Fruit fly (Drosophila melanogaster) whole organism, embryonic: Measurements from ENCODE around the gene Sgs1.

Source experiments
- Antp ChIP-seq: fragments of 200-800 bp; sonication (Bioruptor generic); optimal IDR thresholded peaks from 3 replicates; lab custom pipeline; 2016; ENCODE audit warnings: missing biosample characterization, missing genetic modification characterization
- CG10274 ChIP-seq: fragments of 200-800 bp; sonication (Bioruptor generic); optimal IDR thresholded peaks from 3 replicates; lab custom pipeline; 2017; ENCODE audit warnings: missing biosample characterization, mild to moderate bottlenecking, missing genetic modification characterization
- CG10959 ChIP-seq: fragments of 200-800 bp; sonication (Bioruptor generic); IDR thresholded peaks from 2 replicates; pipeline ENCODE4 v1.3.6; 2022; ENCODE audit warnings: missing biosample characterization, missing genetic modification characterization
- CG11560 ChIP-seq: fragments of 200-800 bp; sonication (Bioruptor generic); IDR thresholded peaks from 3 replicates; pipeline ENCODE4 v1.3.6; 2022; ENCODE audit warnings: missing biosample characterization, missing genetic modification characterization
- CG11696 ChIP-seq: fragments of 200-800 bp; sonication (Bioruptor generic); IDR thresholded peaks from 2 replicates; pipeline ENCODE4 v1.3.6; 2022; ENCODE audit warnings: missing biosample characterization, missing genetic modification characterization
- CG14667 ChIP-seq: fragments of 200-800 bp; sonication (Bioruptor generic); IDR thresholded peaks from 2 replicates; pipeline ENCODE4 v1.3.6; 2022; ENCODE audit warnings: missing biosample characterization, missing genetic modification characterization
- CG16863 ChIP-seq: fragments of 200-800 bp; sonication (Bioruptor generic); optimal IDR thresholded peaks from 3 replicates; lab custom pipeline; 2016; ENCODE audit warnings: missing biosample characterization, missing genetic modification characterization
- CG18599 ChIP-seq: fragments of 200-800 bp; sonication (Bioruptor generic); optimal IDR thresholded peaks from 3 replicates; lab custom pipeline; 2017; ENCODE audit warnings: missing biosample characterization, missing genetic modification characterization, mild to moderate bottlenecking, moderate library complexity, missing genetic modification reagents
- CG18764 ChIP-seq: fragments of 200-800 bp; sonication (Bioruptor generic); optimal IDR thresholded peaks from 3 replicates; lab custom pipeline; 2016; ENCODE audit warnings: missing biosample characterization, missing genetic modification characterization
- CG2889 ChIP-seq: fragments of 200-800 bp; sonication (Bioruptor generic); IDR thresholded peaks from 3 replicates; pipeline ENCODE4 v1.3.6; 2022; ENCODE audit warnings: missing biosample characterization, missing genetic modification characterization
- CG3163 ChIP-seq: fragments of 200-800 bp; sonication (Bioruptor generic); optimal IDR thresholded peaks from 3 replicates; lab custom pipeline; 2016; ENCODE audit warnings: missing biosample characterization, missing genetic modification characterization
- CG3281 ChIP-seq: fragments of 200-800 bp; sonication (Bioruptor generic); optimal IDR thresholded peaks from 3 replicates; lab custom pipeline; 2017; ENCODE audit warnings: missing biosample characterization, mild to moderate bottlenecking, missing genetic modification characterization
- CG34422 ChIP-seq: fragments of 200-800 bp; sonication (Bioruptor generic); IDR thresholded peaks from 3 replicates; pipeline ENCODE4 v1.3.6; 2022; ENCODE audit warnings: missing biosample characterization, missing genetic modification characterization
- CG3726 ChIP-seq: fragments of 200-800 bp; sonication (Bioruptor generic); IDR thresholded peaks from 3 replicates; pipeline ENCODE4, ENCODE4 v1.3.6; 2022; ENCODE audit warnings: missing biosample characterization, missing genetic modification characterization
- CG8290 ChIP-seq, 3 experiments: fragments of 200-800 bp; sonication (Bioruptor generic); optimal IDR thresholded peaks; 2 replicates each; lab custom pipeline; 2016 to 2019; ENCODE audit warnings: missing biosample characterization in 3 of 3, missing genetic modification characterization in 3 of 3, mild to moderate bottlenecking in 2 of 3, moderate library complexity in 1 of 3
- Dbx ChIP-seq: fragments of 200-800 bp; sonication (Bioruptor generic); IDR thresholded peaks from 3 replicates; pipeline ENCODE4 v1.3.6; 2022; ENCODE audit warnings: missing biosample characterization, missing genetic modification characterization
- Deaf1 ChIP-seq: fragments of 200-800 bp; optimal IDR thresholded peaks from 3 replicates; lab custom pipeline; 2019; ENCODE audit warnings: missing biosample characterization, mild to moderate bottlenecking, missing genetic modification characterization, moderate library complexity
- Dp ChIP-seq: fragments of 200-800 bp; sonication (Bioruptor generic); optimal IDR thresholded peaks from 2 replicates; lab custom pipeline; 2018; ENCODE audit warnings: missing biosample characterization, mild to moderate bottlenecking, missing genetic modification characterization, moderate library complexity
- Ets65A ChIP-seq: fragments of 200-800 bp; sonication (Bioruptor generic); peaks from one replicate; lab custom pipeline; 2016; ENCODE audit warnings: missing biosample characterization, missing genetic modification characterization
- Hand ChIP-seq: fragments of 200-800 bp; sonication (Bioruptor generic); optimal IDR thresholded peaks from 2 replicates; lab custom pipeline; 2017; ENCODE audit warnings: mild to moderate bottlenecking, missing biosample characterization, missing genetic modification reagents, missing genetic modification characterization
- Hmx ChIP-seq: fragments of 200-800 bp; sonication (Bioruptor generic); optimal IDR thresholded peaks from 2 replicates; lab custom pipeline; 2016; ENCODE audit warnings: missing biosample characterization, missing genetic modification characterization
- Hr3 ChIP-seq: fragments of 200-800 bp; sonication (Bioruptor generic); optimal IDR thresholded peaks from 3 replicates; lab custom pipeline; 2016; ENCODE audit warnings: missing biosample characterization, missing genetic modification characterization
- Jarid2 ChIP-seq: fragments of 200-800 bp; sonication (Bioruptor generic); optimal IDR thresholded peaks from 3 replicates; lab custom pipeline; 2017; ENCODE audit warnings: mild to moderate bottlenecking, missing biosample characterization, missing genetic modification reagents, missing genetic modification characterization
- Med ChIP-seq: fragments of 200-800 bp; sonication (Bioruptor generic); peaks from one replicate; lab custom pipeline; 2016; ENCODE audit warnings: missing biosample characterization, missing genetic modification characterization, mild to moderate bottlenecking, inconsistent platforms, moderate library complexity
- Meics ChIP-seq: fragments of 200-800 bp; sonication (Bioruptor generic); optimal IDR thresholded peaks from 2 replicates; lab custom pipeline; 2017; ENCODE audit warnings: missing biosample characterization, mild to moderate bottlenecking, missing genetic modification characterization
- NK7.1 ChIP-seq: fragments of 200-800 bp; sonication (Bioruptor generic); optimal IDR thresholded peaks from 3 replicates; lab custom pipeline; 2016; ENCODE audit warnings: missing biosample characterization, missing genetic modification characterization
- abd-A ChIP-seq: fragments of 200-800 bp; sonication (Bioruptor generic); optimal IDR thresholded peaks from 3 replicates; lab custom pipeline; 2019; ENCODE audit warnings: missing biosample characterization, mild to moderate bottlenecking, missing genetic modification characterization, moderate library complexity
- ara ChIP-seq: fragments of 200-800 bp; sonication (Bioruptor generic); IDR thresholded peaks from 2 replicates; pipeline ENCODE4 v1.3.6; 2022; ENCODE audit warnings: missing biosample characterization, missing genetic modification characterization
- az2 ChIP-seq: fragments of 200-800 bp; sonication (Bioruptor generic); optimal IDR thresholded peaks from 3 replicates; lab custom pipeline; 2016; ENCODE audit warnings: missing biosample characterization, missing genetic modification characterization
- btn ChIP-seq: fragments of 200-800 bp; sonication (Bioruptor generic); optimal IDR thresholded peaks from 2 replicates; lab custom pipeline; 2016; ENCODE audit warnings: missing biosample characterization, missing genetic modification characterization
- caup ChIP-seq: fragments of 200-800 bp; sonication (Bioruptor generic); optimal IDR thresholded peaks from 3 replicates; lab custom pipeline; 2017; ENCODE audit warnings: missing biosample characterization, mild to moderate bottlenecking, missing genetic modification characterization, moderate library complexity; ENCODE audit not compliant: severe bottlenecking
- da ChIP-seq: fragments of 200-800 bp; sonication (Bioruptor generic); optimal IDR thresholded peaks from 2 replicates; lab custom pipeline; 2016; ENCODE audit warnings: missing biosample characterization, missing genetic modification characterization
- ems ChIP-seq: fragments of 200-800 bp; sonication (Bioruptor generic); optimal IDR thresholded peaks from 3 replicates; lab custom pipeline; 2016; ENCODE audit warnings: missing biosample characterization, missing genetic modification characterization
- eve ChIP-seq, 2 experiments: fragments of >200 bp; optimal IDR thresholded peaks; 2 replicates each; lab custom pipeline; 2017; ENCODE audit warnings: missing biosample characterization in 2 of 2, missing genetic modification characterization in 2 of 2
- gem ChIP-seq: fragments of 200-800 bp; sonication (Bioruptor generic); optimal IDR thresholded peaks from 2 replicates; lab custom pipeline; 2019; ENCODE audit warnings: missing biosample characterization, mild to moderate bottlenecking, missing genetic modification characterization, moderate library complexity
- hb ChIP-seq: fragments of 200-800 bp; sonication (Bioruptor generic); IDR thresholded peaks from 3 replicates; pipeline ENCODE4 v1.3.6; 2022; ENCODE audit warnings: missing biosample characterization, missing genetic modification characterization; ENCODE audit not compliant: partially characterized antibody
- hkb ChIP-seq, 2 experiments: fragments of 200-800 bp in 1 of 2; fragments of >200 bp in 1 of 2; sonication (Bioruptor generic) in 1 of 2; IDR thresholded peaks in 1 of 2; optimal IDR thresholded peaks in 1 of 2; 2 replicates each; pipeline versions ENCODE4 v1.3.6 to Lab custom; 2017 to 2022; ENCODE audit warnings: missing biosample characterization in 1 of 2, missing genetic modification characterization in 1 of 2
- jing ChIP-seq: fragments of 200-800 bp; sonication (Bioruptor generic); optimal IDR thresholded peaks from 2 replicates; lab custom pipeline; 2018; ENCODE audit warnings: missing biosample characterization, mild to moderate bottlenecking, missing genetic modification characterization
- lab ChIP-seq: fragments of 200-800 bp; sonication (Bioruptor generic); optimal IDR thresholded peaks from 3 replicates; lab custom pipeline; 2017; ENCODE audit warnings: missing biosample characterization, missing genetic modification characterization, mild to moderate bottlenecking, moderate library complexity, missing genetic modification reagents
- mirr ChIP-seq: fragments of 200-800 bp; sonication (Bioruptor generic); optimal IDR thresholded peaks from 3 replicates; lab custom pipeline; 2018; ENCODE audit warnings: missing biosample characterization, mild to moderate bottlenecking, missing genetic modification characterization
- nerfin-2 ChIP-seq: fragments of 200-800 bp; sonication (Bioruptor generic); IDR thresholded peaks from 2 replicates; pipeline ENCODE4 v1.3.6; 2022; ENCODE audit warnings: missing biosample characterization, missing genetic modification characterization; ENCODE audit not compliant: partially characterized antibody
- pfk ChIP-seq: fragments of 200-800 bp; sonication (Bioruptor generic); optimal IDR thresholded peaks from 2 replicates; lab custom pipeline; 2018; ENCODE audit warnings: missing biosample characterization, mild to moderate bottlenecking, missing genetic modification characterization, moderate library complexity
- pnt ChIP-seq: fragments of 200-800 bp; sonication (Bioruptor generic); optimal IDR thresholded peaks from 3 replicates; lab custom pipeline; 2016; ENCODE audit warnings: missing biosample characterization, missing genetic modification characterization
- sens ChIP-seq: fragments of 200-800 bp; sonication (Bioruptor generic); peaks from one replicate; lab custom pipeline; 2016; ENCODE audit warnings: missing biosample characterization, missing genetic modification characterization
- stwl ChIP-seq: fragments of 200-800 bp; sonication (Bioruptor generic); optimal IDR thresholded peaks from 3 replicates; lab custom pipeline; 2018; ENCODE audit warnings: missing biosample characterization, mild to moderate bottlenecking, missing genetic modification characterization, moderate library complexity
- toy ChIP-seq: fragments of 200-800 bp; sonication (Bioruptor generic); IDR thresholded peaks from 2 replicates; pipeline ENCODE4 v1.3.6; 2022; ENCODE audit warnings: missing biosample characterization, missing genetic modification characterization
- zfh1 ChIP-seq: fragments of 200-800 bp; sonication (Bioruptor generic); IDR thresholded peaks from 3 replicates; pipeline ENCODE4 v1.3.6; 2022; ENCODE audit warnings: missing biosample characterization, missing genetic modification characterization

Sgs1 gene

dm6 chr2L:4936325-4936869 is 812 bp upstream of the Sgs1 start, which contains the start of gene hoe2 (continued):
- TF ChIP-seq btn (no peak), CG3726 (no peak), CG3163 (GFP tag; lab: Kevin White, UChicago) (no peak), CG18764 (GFP tag; lab: Kevin White, UChicago) (no peak), CG34422 (GFP tag; lab: Robert Waterston, UW) (no peak), Meics (peak; percentile 4), az2 (GFP tag; lab: Kevin White, UChicago) (no peak), CG14667 (GFP tag; lab: Robert Waterston, UW) (no peak), nerfin-2 (GFP tag; lab: Robert Waterston, UW) (no peak), CG2889 (GFP tag; lab: Robert Waterston, UW) (no peak), CG3281 (peak; percentile 31), abd-A (tag; lab: Kevin White, UChicago) (no peak), Dbx (peak; percentile 38; the same call in 1 of the 3 replicates), Dp (no peak), Antp (GFP tag; lab: Kevin White, UChicago) (no peak), Med (GFP tag; lab: Kevin White, UChicago) (peak; percentile 38), stwl (no peak), CG11696 (GFP tag; lab: Robert Waterston, UW) (no peak), hb (GFP tag; lab: Robert Waterston, UW) (no peak), CG16863 (GFP tag; lab: Kevin White, UChicago) (no peak), sens (GFP tag; lab: Kevin White, UChicago) (no peak), Hand (peak; percentile 38), da (GFP tag; lab: Kevin White, UChicago) (no peak), caup (GFP tag; lab: Kevin White, UChicago) (peak; percentile 7), CG10274 (GFP tag; lab: Kevin White, UChicago) (no peak), gem (no peak), toy (GFP tag; lab: Robert Waterston, UW) (no peak), Deaf1 (peak; percentile 94), pnt (GFP tag; lab: Kevin White, UChicago) (no peak), lab (GFP tag; lab: Kevin White, UChicago) (peak; percentile 55), zfh1 (GFP tag; lab: Robert Waterston, UW) (no peak), ems (GFP tag; lab: Kevin White, UChicago) (no peak), NK7.1 (GFP tag; lab: Kevin White, UChicago) (no peak), Hmx (no peak), CG11560 (no peak), jing (GFP tag; lab: Kevin White, UChicago) (no peak), hkb (optimal IDR thresholded peaks at IDR 0.05; lab: Kevin White, UChicago) (no peak), hkb (GFP tag; IDR thresholded peaks at IDR 0.05; lab: Robert Waterston, UW) (no peak), CG10959 (GFP tag; lab: Robert Waterston, UW) (no peak), CG18599 (GFP tag; lab: Kevin White, UChicago) (peak; percentile 57), CG8290 (GFP tag; optimal IDR thresholded peaks at IDR 0.05; lab: Kevin White, UChicago) (no peak), CG8290 (tag; optimal IDR thresholded peaks at IDR 0.05; lab: Kevin White, UChicago) (no peak), ara (no peak), pfk (GFP tag; lab: Kevin White, UChicago) (no peak), Ets65A (peak; percentile 18), Hr3 (GFP tag; lab: Kevin White, UChicago) (no peak), Jarid2 (GFP tag; lab: Kevin White, UChicago) (peak; percentile 23), eve (GFP tag; optimal IDR thresholded peaks at IDR 0.05; lab: Kevin White, UChicago) (no peak), mirr (GFP tag; lab: Kevin White, UChicago) (no peak)
